Fruit fly (Drosophila melanogaster) whole organism, embryonic: ENCODE results near the gene CG32713.

ENCODE experiments used
- Bteb2 ChIP-seq: fragments of 200-800 bp; sonication (Bioruptor generic); optimal IDR thresholded peaks from 2 replicates; lab custom pipeline; 2016; ENCODE audit warnings: missing biosample characterization, missing genetic modification characterization
- CG12391 ChIP-seq: fragments of 200-800 bp; sonication (Bioruptor generic); optimal IDR thresholded peaks from 3 replicates; lab custom pipeline; 2018; ENCODE audit warnings: missing biosample characterization, mild to moderate bottlenecking, missing genetic modification characterization, moderate library complexity
- CG14667 ChIP-seq: fragments of 200-800 bp; sonication (Bioruptor generic); IDR thresholded peaks from 2 replicates; pipeline ENCODE4 v1.3.6; 2022; ENCODE audit warnings: missing biosample characterization, missing genetic modification characterization
- CG15479 ChIP-seq: fragments of 200-800 bp; sonication (Bioruptor generic); optimal IDR thresholded peaks from 3 replicates; lab custom pipeline; 2019; ENCODE audit warnings: missing biosample characterization, mild to moderate bottlenecking, missing genetic modification characterization, moderate library complexity
- CG17802 ChIP-seq: fragments of 200-800 bp; sonication (Bioruptor generic); optimal IDR thresholded peaks from 2 replicates; lab custom pipeline; 2018; ENCODE audit warnings: missing biosample characterization, mild to moderate bottlenecking, missing genetic modification characterization, moderate library complexity
- CG2712 ChIP-seq: fragments of 200-800 bp; optimal IDR thresholded peaks from 3 replicates; lab custom pipeline; 2019; ENCODE audit warnings: missing biosample characterization, mild to moderate bottlenecking, missing genetic modification characterization, moderate library complexity
- CG33213 ChIP-seq: fragments of 200-800 bp; sonication (Bioruptor generic); optimal IDR thresholded peaks from 3 replicates; lab custom pipeline; 2016; ENCODE audit warnings: missing biosample characterization, missing genetic modification characterization
- CG3847 ChIP-seq: fragments of 200-800 bp; sonication (Bioruptor generic); IDR thresholded peaks from 2 replicates; pipeline ENCODE4 v1.3.6; 2022; ENCODE audit warnings: missing biosample characterization, missing genetic modification characterization
- CG8924 ChIP-seq: fragments of 200-800 bp; optimal IDR thresholded peaks from 3 replicates; lab custom pipeline; 2019; ENCODE audit warnings: missing biosample characterization, mild to moderate bottlenecking, missing genetic modification characterization, moderate library complexity
- CHES-1-like ChIP-seq: fragments of 200-800 bp; sonication (Bioruptor generic); optimal IDR thresholded peaks from 2 replicates; lab custom pipeline; 2016; ENCODE audit warnings: missing biosample characterization, missing genetic modification characterization
- Dp ChIP-seq: fragments of 200-800 bp; sonication (Bioruptor generic); optimal IDR thresholded peaks from 2 replicates; lab custom pipeline; 2018; ENCODE audit warnings: missing biosample characterization, mild to moderate bottlenecking, missing genetic modification characterization, moderate library complexity
- E2f2 ChIP-seq: fragments of 200-800 bp; sonication (Bioruptor generic); IDR thresholded peaks from 2 replicates; pipeline ENCODE4 v1.3.6; 2022; ENCODE audit warnings: missing biosample characterization, missing genetic modification characterization
- Ets97D ChIP-seq: fragments of 200-800 bp; sonication (Bioruptor generic); optimal IDR thresholded peaks from 3 replicates; lab custom pipeline; 2016; ENCODE audit warnings: missing biosample characterization, missing genetic modification characterization
- Gug ChIP-seq: fragments of 200-800 bp; sonication (Bioruptor generic); IDR thresholded peaks from 4 replicates; pipeline ENCODE4 v1.3.6; 2022; ENCODE audit warnings: missing biosample characterization, missing genetic modification characterization
- Nf-YC ChIP-seq: fragments of 200-800 bp; optimal IDR thresholded peaks from 3 replicates; lab custom pipeline; 2019; ENCODE audit warnings: missing biosample characterization, mild to moderate bottlenecking, missing genetic modification characterization, moderate library complexity
- Opbp ChIP-seq: fragments of 200-800 bp; sonication (Bioruptor generic); IDR thresholded peaks from 3 replicates; pipeline ENCODE4 v1.3.6; 2022; ENCODE audit warnings: missing biosample characterization, missing genetic modification characterization; ENCODE audit not compliant: partially characterized antibody
- Spps ChIP-seq: fragments of 200-800 bp; sonication (Bioruptor generic); optimal IDR thresholded peaks from 2 replicates; lab custom pipeline; 2018; ENCODE audit warnings: missing biosample characterization, mild to moderate bottlenecking, missing genetic modification characterization
- bsh ChIP-seq, 2 experiments: fragments of 200-800 bp; sonication (Bioruptor generic); optimal IDR thresholded peaks; 2 replicates each; lab custom pipeline; 2017 to 2018; ENCODE audit warnings: mild to moderate bottlenecking in 2 of 2, missing biosample characterization in 2 of 2, missing genetic modification characterization in 2 of 2, moderate library complexity in 1 of 2
- crp ChIP-seq, 2 experiments: fragments of 200-800 bp; sonication (Bioruptor generic); optimal IDR thresholded peaks; 2 replicates in 1 of 2; 3 replicates in 1 of 2; lab custom pipeline; 2017; ENCODE audit warnings: missing biosample characterization in 2 of 2, missing genetic modification characterization in 2 of 2, mild to moderate bottlenecking in 1 of 2, moderate library complexity in 1 of 2
- gsb-n ChIP-seq: fragments of 200-800 bp; sonication (Bioruptor generic); optimal IDR thresholded peaks from 3 replicates; lab custom pipeline; 2018; ENCODE audit warnings: missing biosample characterization, mild to moderate bottlenecking, missing genetic modification characterization
- ind ChIP-seq: fragments of 200-800 bp; sonication (Bioruptor generic); optimal IDR thresholded peaks from 3 replicates; lab custom pipeline; 2016; ENCODE audit warnings: missing biosample characterization, missing genetic modification characterization
- nerfin-1 ChIP-seq: fragments of 200-800 bp; sonication (Bioruptor generic); optimal IDR thresholded peaks from 3 replicates; lab custom pipeline; 2019; ENCODE audit warnings: missing biosample characterization, mild to moderate bottlenecking, missing genetic modification characterization, moderate library complexity
- pho ChIP-seq: fragments of 200-800 bp; sonication (Bioruptor generic); optimal IDR thresholded peaks from 2 replicates; lab custom pipeline; 2016; ENCODE audit warnings: missing biosample characterization, missing genetic modification characterization
- phol ChIP-seq: fragments of 200-800 bp; sonication (Bioruptor generic); optimal IDR thresholded peaks from 3 replicates; lab custom pipeline; 2018; ENCODE audit warnings: missing biosample characterization, mild to moderate bottlenecking, missing genetic modification characterization, moderate library complexity
- pzg ChIP-seq: fragments of 200-800 bp; sonication (Bioruptor generic); optimal IDR thresholded peaks from 3 replicates; lab custom pipeline; 2018; ENCODE audit warnings: missing biosample characterization, mild to moderate bottlenecking, missing genetic modification characterization, moderate library complexity
- run ChIP-seq: fragments of 200-800 bp; sonication (Bioruptor generic); optimal IDR thresholded peaks from 3 replicates; lab custom pipeline; 2018; ENCODE audit warnings: missing biosample characterization, mild to moderate bottlenecking, missing genetic modification characterization
- sob ChIP-seq: fragments of 200-800 bp; sonication (Bioruptor generic); IDR thresholded peaks from 2 replicates; pipeline ENCODE4 v1.3.6; 2022; ENCODE audit warnings: missing biosample characterization, missing genetic modification characterization
- stwl ChIP-seq: fragments of 200-800 bp; sonication (Bioruptor generic); optimal IDR thresholded peaks from 3 replicates; lab custom pipeline; 2018; ENCODE audit warnings: missing biosample characterization, mild to moderate bottlenecking, missing genetic modification characterization, moderate library complexity
- twi ChIP-seq: fragments of 200-800 bp; optimal IDR thresholded peaks from 2 replicates; lab custom pipeline; 2019; ENCODE audit warnings: missing biosample characterization, mild to moderate bottlenecking, missing genetic modification characterization, moderate library complexity

The CG32713 gene

dm6 chrX:8407124-8407775 lies 50.2 kb downstream of the CG32713 start, which contains the start of gene PIG-T (continued):
- peak; percentile 16 for TF ChIP-seq CG33213 (GFP tag; lab: Kevin White, UChicago)
- TF ChIP-seq stwl (tag; lab: Kevin White, UChicago): peak; percentile 12
- no peak for TF ChIP-seq Gug
- peak in 1 of 2 experiments; percentile 58 for TF ChIP-seq crp (GFP tag; optimal IDR thresholded peaks at IDR 0.05; lab: Kevin White, UChicago)
- peak; percentile 32 for TF ChIP-seq CHES-1-like (GFP tag; lab: Kevin White, UChicago)
- TF ChIP-seq CG2712 (tag; lab: Kevin White, UChicago): peak; percentile 1
- TF ChIP-seq Bteb2 (GFP tag; lab: Kevin White, UChicago): no peak
- peak; percentile 30 for TF ChIP-seq Ets97D (GFP tag; lab: Kevin White, UChicago)
- TF ChIP-seq nerfin-1: peak; percentile 22
- peak; percentile 82 for TF ChIP-seq pzg (GFP tag; lab: Kevin White, UChicago)
- no peak for TF ChIP-seq run (tag; lab: Kevin White, UChicago)
- peak; percentile 80 for TF ChIP-seq E2f2
- peak; percentile 3 for TF ChIP-seq CG8924
- peak; percentile 8 for TF ChIP-seq ind (GFP tag; lab: Kevin White, UChicago)
- peak; percentile 18 for TF ChIP-seq CG12391 (tag; lab: Kevin White, UChicago)
- TF ChIP-seq CG14667: no peak
- peak; percentile 74 for TF ChIP-seq Dp
- peak; percentile 62 for TF ChIP-seq twi (tag; lab: Kevin White, UChicago)
- no peak for TF ChIP-seq Spps (tag; lab: Kevin White, UChicago)
- TF ChIP-seq sob: peak; percentile 11; the same call in 1 of the 2 replicates
- no peak for TF ChIP-seq CG17802 (tag; lab: Kevin White, UChicago)
- peak; percentile 2 for TF ChIP-seq Nf-YC
- no peak for TF ChIP-seq pho (GFP tag; lab: Kevin White, UChicago)
- peak; percentile 23 for TF ChIP-seq phol
- peak; percentile 86 for TF ChIP-seq gsb-n (tag; lab: Kevin White, UChicago)
- peak; percentile 50; the same call in 1 of the 3 replicates for TF ChIP-seq Opbp
- peak; percentile 38; the same call in 1 of the 2 replicates for TF ChIP-seq CG3847 (GFP tag; lab: Robert Waterston, UW)
- no peak for TF ChIP-seq CG15479 (GFP tag; lab: Kevin White, UChicago)
- TF ChIP-seq bsh (GFP tag; optimal IDR thresholded peaks at IDR 0.05; lab: Kevin White, UChicago): no peak
